Worm (Caenorhabditis elegans) whole organism, early embryonic: Measurements from ENCODE around the gene E02H4.6.

Experiments
- B0310.2 ChIP-seq: sonication (generic microtip); optimal IDR thresholded peaks from 2 replicates; lab custom pipeline; 2016; ENCODE audit warnings: mild to moderate bottlenecking, missing genetic modification characterization, missing compliant biosample characterization
- F13C5.2 ChIP-seq: sonication (generic microtip); optimal IDR thresholded peaks from 2 replicates; lab custom pipeline; 2017; ENCODE audit warnings: mild to moderate bottlenecking, missing genetic modification characterization, inconsistent platforms, missing compliant biosample characterization
- aly-1 ChIP-seq: sonication (generic microtip); optimal IDR thresholded peaks from 2 replicates; lab custom pipeline; 2016; ENCODE audit warnings: missing genetic modification characterization, missing compliant biosample characterization
- ama-1 ChIP-seq: fragments of 150-350 bp; optimal IDR thresholded peaks from 2 replicates; lab custom pipeline; 2014
- ceh-13 ChIP-seq: fragments of 200-800 bp; sonication (Bioruptor generic); optimal IDR thresholded peaks from 2 replicates; lab custom pipeline; 2018; ENCODE audit warnings: mild to moderate bottlenecking, missing genetic modification characterization, missing compliant biosample characterization
- ceh-36 ChIP-seq: sonication (generic microtip); optimal IDR thresholded peaks from 2 replicates; lab custom pipeline; 2016; ENCODE audit warnings: missing genetic modification characterization, inconsistent platforms, missing compliant biosample characterization
- flt-1 ChIP-seq: fragments of 200-800 bp; sonication (Bioruptor generic); IDR thresholded peaks from 2 replicates; pipeline ENCODE4 v1.3.6; 2022; ENCODE audit warnings: missing genetic modification characterization, missing compliant biosample characterization
- hmbx-1 ChIP-seq: sonication (generic microtip); optimal IDR thresholded peaks from 2 replicates; lab custom pipeline; 2016; ENCODE audit warnings: mild to moderate bottlenecking, missing genetic modification characterization, missing compliant biosample characterization
- hmg-4 ChIP-seq: fragments of 200-800 bp; sonication (Bioruptor generic); optimal IDR thresholded peaks from 2 replicates; lab custom pipeline; 2018; ENCODE audit warnings: mild to moderate bottlenecking, missing genetic modification characterization, missing compliant biosample characterization
- pes-1 ChIP-seq: fragments of 200-800 bp; sonication (Bioruptor generic); IDR thresholded peaks from 2 replicates; pipeline ENCODE4 v1.3.6; 2022; ENCODE audit warnings: missing genetic modification reagents, missing genetic modification characterization, missing compliant biosample characterization
- scrt-1 ChIP-seq: fragments of 200-800 bp; sonication (Bioruptor generic); IDR thresholded peaks from 2 replicates; pipeline ENCODE4 v1.3.6; 2022; ENCODE audit warnings: missing genetic modification characterization, missing compliant biosample characterization
- sea-1 ChIP-seq: fragments of 200-800 bp; sonication (Bioruptor generic); conservative IDR thresholded peaks from 2 replicates; pipeline ENCODE4 v1.3.6; 2022; ENCODE audit warnings: missing genetic modification characterization, missing compliant biosample characterization
- tra-4 ChIP-seq: sonication (generic microtip); optimal IDR thresholded peaks from 2 replicates; lab custom pipeline; 2017; ENCODE audit warnings: missing genetic modification characterization, missing compliant biosample characterization

DNA sequence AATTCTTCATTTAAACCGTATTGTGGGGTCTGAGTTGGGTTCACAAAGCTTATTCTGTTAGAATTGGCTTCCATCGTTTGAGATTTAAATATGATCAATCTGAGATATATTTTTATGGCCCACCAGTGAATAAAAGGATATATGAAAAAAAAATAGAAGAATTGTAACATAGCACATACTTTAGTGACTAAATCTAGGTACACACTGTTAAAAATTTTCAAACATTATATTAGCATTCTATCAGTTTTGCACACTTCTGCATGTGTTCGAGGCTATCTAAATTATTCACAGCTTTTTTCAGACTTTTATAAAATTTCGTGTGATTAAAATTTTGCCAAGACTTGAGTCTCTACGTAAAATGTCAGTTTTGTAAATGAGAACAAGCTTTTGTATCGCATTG is 29.6 kb upstream of the E02H4.6 start, which contains the start of gene E02H4.2:
- TF ChIP-seq hmg-4 (GFP tag; lab: Kevin White, UChicago): no peak
- TF ChIP-seq ama-1 (lab: Kevin White, UChicago): no peak
- TF ChIP-seq tra-4: no peak
- TF ChIP-seq aly-1: no peak
- TF ChIP-seq B0310.2 (tag; lab: Kevin White, UChicago): no peak
- no peak for TF ChIP-seq hmbx-1 (tag; lab: Kevin White, UChicago)
- no peak for TF ChIP-seq pes-1
- TF ChIP-seq ceh-13 (GFP tag; lab: Kevin White, UChicago): no peak
- TF ChIP-seq sea-1: no peak
- no peak for TF ChIP-seq ceh-36 (tag; lab: Kevin White, UChicago)
- no peak for TF ChIP-seq F13C5.2 (tag; lab: Kevin White, UChicago)
- no peak for TF ChIP-seq flt-1 (GFP tag; lab: Robert Waterston, UW)
- no peak for TF ChIP-seq scrt-1 (GFP tag; lab: Robert Waterston, UW)
